Fruit fly (Drosophila melanogaster) whole organism, adult: ENCODE measurements around the gene sage.

Experiments
- CG11617 ChIP-seq: fragments of 200-800 bp; sonication (Bioruptor generic); optimal IDR thresholded peaks from 2 replicates; lab custom pipeline; 2017; ENCODE audit warnings: mild to moderate bottlenecking, missing biosample characterization, missing genetic modification reagents, missing genetic modification characterization
- CG12768 ChIP-seq: fragments of 200-800 bp; sonication (Bioruptor generic); optimal IDR thresholded peaks from 2 replicates; lab custom pipeline; 2017; ENCODE audit warnings: missing biosample characterization, missing genetic modification characterization, mild to moderate bottlenecking, moderate library complexity, missing genetic modification reagents
- CG14711 ChIP-seq: fragments of 200-800 bp; sonication (Bioruptor generic); optimal IDR thresholded peaks from 2 replicates; lab custom pipeline; 2018; ENCODE audit warnings: missing biosample characterization, mild to moderate bottlenecking, missing genetic modification characterization, moderate library complexity
- CG1620 ChIP-seq: fragments of 200-800 bp; sonication (Bioruptor generic); optimal IDR thresholded peaks from 2 replicates; lab custom pipeline; 2016; ENCODE audit warnings: missing biosample characterization, missing genetic modification characterization
- CG33017 ChIP-seq: fragments of 200-800 bp; sonication (Bioruptor generic); optimal IDR thresholded peaks from 2 replicates; lab custom pipeline; 2018; ENCODE audit warnings: missing biosample characterization, mild to moderate bottlenecking, missing genetic modification characterization, moderate library complexity
- CG5204 ChIP-seq: fragments of 200-800 bp; sonication (Bioruptor generic); optimal IDR thresholded peaks from 2 replicates; lab custom pipeline; 2016; ENCODE audit warnings: missing biosample characterization, missing genetic modification characterization
- CG7045 ChIP-seq: fragments of 200-800 bp; sonication (Bioruptor generic); optimal IDR thresholded peaks from 2 replicates; lab custom pipeline; 2017; ENCODE audit warnings: missing biosample characterization, mild to moderate bottlenecking, missing genetic modification characterization
- CG7101 ChIP-seq: fragments of 200-800 bp; sonication (Bioruptor generic); optimal IDR thresholded peaks from 2 replicates; lab custom pipeline; 2018; ENCODE audit warnings: missing biosample characterization, mild to moderate bottlenecking, missing genetic modification characterization, moderate library complexity
- Clk ChIP-seq: fragments of 200-800 bp; sonication (Bioruptor generic); optimal IDR thresholded peaks from 2 replicates; lab custom pipeline; 2017; ENCODE audit warnings: missing biosample characterization, missing genetic modification characterization
- Crg-1 ChIP-seq: fragments of 200-800 bp; sonication (Bioruptor generic); optimal IDR thresholded peaks from 2 replicates; lab custom pipeline; 2016; ENCODE audit warnings: missing biosample characterization, missing genetic modification characterization
- Hr96 ChIP-seq: fragments of 200-800 bp; sonication (Bioruptor generic); optimal IDR thresholded peaks from 2 replicates; lab custom pipeline; 2016; ENCODE audit warnings: missing biosample characterization, missing genetic modification characterization
- Mnt ChIP-seq: fragments of 200-800 bp; sonication (Bioruptor generic); optimal IDR thresholded peaks from 2 replicates; lab custom pipeline; 2016; ENCODE audit warnings: missing biosample characterization, mild to moderate bottlenecking, missing genetic modification characterization
- bab1 ChIP-seq: fragments of 200-800 bp; sonication (Bioruptor generic); optimal IDR thresholded peaks from 3 replicates; lab custom pipeline; 2019; ENCODE audit warnings: missing biosample characterization, mild to moderate bottlenecking, missing genetic modification characterization, moderate library complexity
- cic ChIP-seq: fragments of 200-800 bp; sonication (Bioruptor generic); optimal IDR thresholded peaks from 2 replicates; lab custom pipeline; 2017; ENCODE audit warnings: missing biosample characterization, mild to moderate bottlenecking, missing genetic modification characterization, moderate library complexity
- cnc ChIP-seq, 2 experiments: fragments of >200 bp; optimal IDR thresholded peaks; 2 replicates each; lab custom pipeline; 2017
- kay ChIP-seq: fragments of 200-800 bp; sonication (Bioruptor generic); peaks from one replicate; lab custom pipeline; 2016; ENCODE audit warnings: missing biosample characterization, missing genetic modification characterization, borderline replicate concordance
- ovo ChIP-seq: fragments of 200-800 bp; sonication (Bioruptor generic); optimal IDR thresholded peaks from 2 replicates; lab custom pipeline; 2016; ENCODE audit warnings: missing biosample characterization, missing genetic modification characterization
- pad ChIP-seq: fragments of 200-800 bp; sonication (Bioruptor generic); optimal IDR thresholded peaks from 3 replicates; lab custom pipeline; 2017; ENCODE audit warnings: missing biosample characterization, missing genetic modification characterization, mild to moderate bottlenecking, moderate library complexity, missing genetic modification reagents
- tj ChIP-seq: fragments of 200-800 bp; sonication (Bioruptor generic); optimal IDR thresholded peaks from 3 replicates; lab custom pipeline; 2017; ENCODE audit warnings: missing biosample characterization, mild to moderate bottlenecking, missing genetic modification characterization, moderate library complexity
- toe ChIP-seq: fragments of 200-800 bp; sonication (Bioruptor generic); optimal IDR thresholded peaks from 2 replicates; lab custom pipeline; 2016; ENCODE audit warnings: missing biosample characterization, missing genetic modification characterization

sage gene

DNA sequence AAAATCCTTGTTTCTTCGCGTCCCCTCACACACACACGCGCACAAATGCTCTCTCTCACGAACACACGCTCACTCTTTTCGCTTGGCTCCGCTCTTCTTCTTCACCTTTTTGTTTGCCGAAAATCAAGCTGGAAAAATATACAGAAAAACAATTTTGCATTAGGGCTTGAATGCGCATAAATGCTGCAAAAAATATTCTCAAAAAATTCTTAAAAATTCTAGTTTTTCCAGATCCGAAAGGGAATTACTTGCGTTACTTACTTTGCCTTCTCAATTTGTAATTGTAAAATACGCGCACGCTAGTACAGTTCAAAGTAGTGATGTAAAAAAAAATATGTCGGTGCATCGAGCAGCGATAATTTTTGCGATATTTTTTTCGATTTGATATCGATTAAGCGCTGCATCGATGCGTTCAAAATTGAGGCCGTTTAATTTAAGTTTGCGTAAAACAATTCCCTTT is 24.0 kb downstream of the sage start:
- TF ChIP-seq CG1620 (GFP tag; lab: Kevin White, UChicago) (no peak), CG5204 (GFP tag; lab: Kevin White, UChicago) (no peak), Clk (no peak), cnc (optimal IDR thresholded peaks at IDR 0.05; lab: Kevin White, UChicago) (no peak), Hr96 (no peak), ovo (GFP tag; lab: Kevin White, UChicago) (no peak), CG11617 (GFP tag; lab: Kevin White, UChicago) (peak; percentile 23), Mnt (GFP tag; lab: Kevin White, UChicago) (peak; percentile 53), CG7101 (no peak), CG33017 (tag; lab: Kevin White, UChicago) (no peak), Crg-1 (peak; percentile 20), CG12768 (peak; percentile 18), bab1 (GFP tag; lab: Kevin White, UChicago) (peak; percentile 70), toe (GFP tag; lab: Kevin White, UChicago) (no peak), CG14711 (tag; lab: Kevin White, UChicago) (peak; percentile 26), cic (GFP tag; lab: Kevin White, UChicago) (peak; percentile 23), tj (no peak), kay (GFP tag; lab: Kevin White, UChicago) (no peak), CG7045 (no peak)

DNA sequence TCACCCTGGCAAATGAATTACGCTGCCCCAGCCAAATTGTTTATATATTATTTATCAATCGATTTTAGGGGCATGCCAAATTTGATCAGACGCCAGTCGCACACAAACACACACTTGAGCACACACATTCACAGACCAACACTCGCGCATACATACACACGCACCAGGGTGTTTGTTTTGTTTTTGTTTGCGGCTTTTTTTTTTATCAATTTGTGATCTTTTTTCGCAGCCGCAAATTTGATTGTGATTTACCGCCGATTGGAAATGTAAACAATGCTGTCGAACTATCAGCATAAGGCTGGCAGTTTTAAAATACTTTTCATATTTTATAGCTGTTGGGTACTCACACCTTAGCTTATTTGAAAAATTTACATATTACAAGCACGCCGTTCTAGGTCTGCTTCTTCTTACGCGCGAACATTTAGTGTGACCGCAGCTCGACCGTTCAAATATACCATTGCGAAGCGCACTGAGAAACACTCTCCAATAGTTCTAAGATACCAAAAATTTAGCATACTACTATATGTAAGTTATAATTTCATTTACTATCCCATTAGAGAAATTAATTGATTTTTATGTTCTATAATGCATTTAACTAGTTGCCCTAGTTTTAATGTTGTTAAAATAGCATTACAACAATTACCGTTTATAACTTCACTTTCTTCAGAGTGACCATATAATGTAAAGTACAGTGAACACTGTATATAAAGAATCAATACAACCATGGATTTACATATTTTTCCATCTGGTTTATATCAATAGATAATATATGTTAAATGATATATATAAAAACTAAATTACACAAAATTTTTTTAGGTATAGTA is 26.5 kb downstream of the sage start, which contains the start of gene pum:
Gene pum, minus strand, starts transcription at position 415 of the 824 bp plus-strand sequence.
- TF ChIP-seq pad (GFP tag; lab: Kevin White, UChicago), result peak; percentile 9
- peak; percentile 85 for TF ChIP-seq cic (GFP tag; lab: Kevin White, UChicago)
- TF ChIP-seq CG11617 (GFP tag; lab: Kevin White, UChicago), result peak; percentile 48
- TF ChIP-seq bab1 (GFP tag; lab: Kevin White, UChicago), result peak; percentile 31
- peak; percentile 31 for TF ChIP-seq ovo (GFP tag; lab: Kevin White, UChicago)
- TF ChIP-seq CG14711 (tag; lab: Kevin White, UChicago), result peak; percentile 63
- TF ChIP-seq toe (GFP tag; lab: Kevin White, UChicago), result peak; percentile 9
- peak; percentile 61 for TF ChIP-seq Mnt (GFP tag; lab: Kevin White, UChicago)
- TF ChIP-seq Crg-1, result no peak
- TF ChIP-seq CG12768, result peak; percentile 64
- no peak for TF ChIP-seq CG5204 (GFP tag; lab: Kevin White, UChicago)
- peak; percentile 66 for TF ChIP-seq CG7101
- peak; percentile 53 for TF ChIP-seq CG33017 (tag; lab: Kevin White, UChicago)
- TF ChIP-seq cnc (optimal IDR thresholded peaks at IDR 0.05; lab: Kevin White, UChicago), result no peak
- TF ChIP-seq CG1620 (GFP tag; lab: Kevin White, UChicago), result no peak
- TF ChIP-seq Hr96, result no peak
- no peak for TF ChIP-seq Clk
- TF ChIP-seq CG7045, result no peak
- no peak for TF ChIP-seq kay (GFP tag; lab: Kevin White, UChicago)
- TF ChIP-seq tj, result no peak

DNA sequence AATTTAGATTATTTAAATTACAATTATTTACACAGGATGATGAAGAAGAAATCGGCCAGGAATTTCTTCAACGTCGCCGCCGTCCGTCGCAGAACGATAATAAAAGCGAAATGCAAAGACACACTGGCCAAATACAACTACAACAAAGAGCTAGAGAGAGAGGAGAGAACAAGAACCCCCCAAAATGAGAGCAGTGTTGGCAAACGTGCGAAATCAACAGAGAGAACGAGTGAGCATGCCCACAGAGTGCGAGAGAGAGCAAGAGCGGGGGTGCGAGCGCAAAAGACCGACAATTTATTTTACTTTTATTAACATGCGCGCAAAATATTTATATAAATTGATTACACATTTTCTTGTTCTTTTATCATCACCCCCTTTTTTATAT is 27.1 kb downstream of the sage start:
- peak; percentile 41 for TF ChIP-seq CG7045
- peak; percentile 30 for TF ChIP-seq ovo (GFP tag; lab: Kevin White, UChicago)
- peak; percentile 64 for TF ChIP-seq CG7101
- peak; percentile 31 for TF ChIP-seq Crg-1
- TF ChIP-seq Clk, result peak; percentile 62
- peak; percentile 7 for TF ChIP-seq tj
- TF ChIP-seq toe (GFP tag; lab: Kevin White, UChicago), result peak; percentile 54
- peak; percentile 29 for TF ChIP-seq CG14711 (tag; lab: Kevin White, UChicago)
- TF ChIP-seq CG33017 (tag; lab: Kevin White, UChicago), result peak; percentile 76
- no peak for TF ChIP-seq CG11617 (GFP tag; lab: Kevin White, UChicago)
- peak; percentile 17 for TF ChIP-seq Hr96
- no peak for TF ChIP-seq cic (GFP tag; lab: Kevin White, UChicago)
- TF ChIP-seq CG1620 (GFP tag; lab: Kevin White, UChicago), result peak; percentile 29
- no peak for TF ChIP-seq CG5204 (GFP tag; lab: Kevin White, UChicago)
- peak; percentile 59 for TF ChIP-seq pad (GFP tag; lab: Kevin White, UChicago)
- peak; percentile 71 for TF ChIP-seq kay (GFP tag; lab: Kevin White, UChicago)
- TF ChIP-seq bab1 (GFP tag; lab: Kevin White, UChicago), result peak; percentile 8
- TF ChIP-seq CG12768, result peak; percentile 87
- peak; percentile 75 for TF ChIP-seq Mnt (GFP tag; lab: Kevin White, UChicago)
- no peak for TF ChIP-seq cnc (optimal IDR thresholded peaks at IDR 0.05; lab: Kevin White, UChicago)

DNA sequence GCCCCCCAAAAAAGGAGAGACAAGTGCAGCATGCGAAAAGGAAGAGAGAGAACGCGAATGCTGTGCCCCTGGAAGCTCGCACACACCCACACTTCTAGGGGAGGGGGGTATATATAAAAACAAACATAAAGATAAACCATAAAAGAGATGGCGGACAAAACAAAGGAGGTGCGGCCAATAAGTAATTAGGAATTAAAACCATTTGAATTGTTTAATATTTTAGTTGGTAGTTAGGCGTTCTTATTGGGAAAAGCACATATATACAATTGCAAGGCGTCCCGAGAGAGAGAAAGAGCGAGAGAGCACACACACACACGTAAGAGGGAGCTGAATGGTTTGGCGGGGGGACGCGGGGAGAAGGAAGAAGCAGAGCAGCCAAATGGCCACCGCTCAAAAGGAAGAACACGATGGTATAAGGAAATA is 27.9 kb downstream of the sage start:
- no peak for TF ChIP-seq cic (GFP tag; lab: Kevin White, UChicago)
- peak; percentile 38 for TF ChIP-seq pad (GFP tag; lab: Kevin White, UChicago)

DNA sequence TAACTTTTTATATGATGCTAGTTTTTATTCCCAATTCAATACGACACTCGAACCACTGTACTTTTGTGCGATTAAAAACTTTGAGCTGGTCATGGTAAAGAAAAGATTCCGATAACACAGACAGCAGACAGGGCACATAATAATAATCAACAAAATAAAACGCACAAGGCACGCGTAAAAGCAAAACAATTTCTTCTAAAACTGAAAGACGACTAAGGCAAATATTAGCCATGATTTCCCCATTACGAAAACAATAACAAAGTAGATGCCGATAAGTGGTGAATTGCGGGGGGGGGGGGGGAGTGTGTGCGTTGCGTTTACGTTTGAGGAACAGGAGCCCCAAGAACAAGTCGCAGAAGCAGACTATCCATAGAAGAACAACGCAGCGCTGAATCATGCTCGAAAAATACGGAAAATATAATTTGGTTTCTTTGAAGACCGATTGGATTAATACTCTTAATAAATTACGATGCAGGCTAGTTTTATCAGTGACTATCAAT is 29.1 kb downstream of the sage start:
- no peak for TF ChIP-seq CG1620 (GFP tag; lab: Kevin White, UChicago)
- TF ChIP-seq CG11617 (GFP tag; lab: Kevin White, UChicago), result no peak
- TF ChIP-seq cnc (optimal IDR thresholded peaks at IDR 0.05; lab: Kevin White, UChicago), result no peak

DNA sequence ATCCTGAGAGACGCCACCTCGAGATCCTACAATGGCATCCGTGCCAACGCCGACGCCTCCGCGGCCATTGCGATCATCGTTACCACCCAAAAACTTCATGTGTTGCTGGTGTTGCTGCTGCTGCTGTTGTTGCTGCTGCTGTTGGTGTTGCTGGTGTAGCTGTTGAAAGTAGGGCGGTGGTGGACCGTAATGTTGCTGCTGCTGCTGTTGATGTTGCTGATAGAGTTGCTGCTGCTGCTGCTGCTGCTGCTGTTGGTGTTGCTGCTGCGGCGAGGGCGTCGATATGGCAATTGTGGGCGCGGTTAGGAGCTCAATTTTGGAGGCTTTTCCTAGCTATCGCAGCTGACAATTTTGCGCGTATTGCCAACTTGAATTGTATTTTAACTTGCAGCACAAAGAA is 30.2 kb downstream of the sage start:
- TF ChIP-seq CG7045 (no peak), CG11617 (GFP tag; lab: Kevin White, UChicago) (no peak), CG14711 (tag; lab: Kevin White, UChicago) (no peak), ovo (GFP tag; lab: Kevin White, UChicago) (no peak), CG7101 (no peak), toe (GFP tag; lab: Kevin White, UChicago) (no peak), Clk (no peak), CG1620 (GFP tag; lab: Kevin White, UChicago) (no peak), tj (no peak), Mnt (GFP tag; lab: Kevin White, UChicago) (no peak), bab1 (GFP tag; lab: Kevin White, UChicago) (no peak), pad (GFP tag; lab: Kevin White, UChicago) (no peak), CG33017 (tag; lab: Kevin White, UChicago) (no peak), kay (GFP tag; lab: Kevin White, UChicago) (no peak), Crg-1 (no peak)
